Fruit fly (Drosophila melanogaster) whole organism, embryonic: Measurements from ENCODE around the gene Gld2.

Experiments used
- Atf6 ChIP-seq: fragments of 200-800 bp; sonication (Bioruptor generic); IDR thresholded peaks from 2 replicates; pipeline ENCODE4 v1.3.6; 2022; ENCODE audit warnings: missing biosample characterization, missing genetic modification characterization
- CG10209 ChIP-seq: fragments of 200-800 bp; sonication (Bioruptor generic); optimal IDR thresholded peaks from 3 replicates; lab custom pipeline; 2017; ENCODE audit warnings: missing biosample characterization, mild to moderate bottlenecking, missing genetic modification characterization, missing genetic modification reagents
- CG10267 ChIP-seq: fragments of 200-800 bp; sonication (Bioruptor generic); optimal IDR thresholded peaks from 2 replicates; lab custom pipeline; 2018; ENCODE audit warnings: missing biosample characterization, mild to moderate bottlenecking, missing genetic modification characterization, moderate library complexity
- CG12155 ChIP-seq: fragments of 200-800 bp; sonication (Bioruptor generic); optimal IDR thresholded peaks from 3 replicates; lab custom pipeline; 2016; ENCODE audit warnings: missing biosample characterization, missing genetic modification characterization
- CG12219 ChIP-seq: fragments of 200-800 bp; sonication (Bioruptor generic); optimal IDR thresholded peaks from 3 replicates; lab custom pipeline; 2018; ENCODE audit warnings: missing biosample characterization, mild to moderate bottlenecking, missing genetic modification characterization
- CG14050 ChIP-seq: fragments of 200-800 bp; sonication (Bioruptor generic); IDR thresholded peaks from 3 replicates; pipeline ENCODE4 v1.3.6; 2022; ENCODE audit warnings: missing biosample characterization, missing genetic modification characterization
- CG15479 ChIP-seq: fragments of 200-800 bp; sonication (Bioruptor generic); optimal IDR thresholded peaks from 3 replicates; lab custom pipeline; 2019; ENCODE audit warnings: missing biosample characterization, mild to moderate bottlenecking, missing genetic modification characterization, moderate library complexity
- CG17328 ChIP-seq: fragments of 200-800 bp; sonication (Bioruptor generic); IDR thresholded peaks from 2 replicates; pipeline ENCODE4 v1.3.6; 2022; ENCODE audit warnings: missing biosample characterization, missing genetic modification characterization
- CG17359 ChIP-seq: fragments of 200-800 bp; sonication (Bioruptor generic); optimal IDR thresholded peaks from 3 replicates; lab custom pipeline; 2018; ENCODE audit warnings: missing biosample characterization, mild to moderate bottlenecking, missing genetic modification characterization, moderate library complexity
- CG17385 ChIP-seq: fragments of 200-800 bp; sonication (Bioruptor generic); optimal IDR thresholded peaks from 3 replicates; lab custom pipeline; 2018; ENCODE audit warnings: missing biosample characterization, mild to moderate bottlenecking, missing genetic modification characterization
- CG18011 ChIP-seq: fragments of 200-800 bp; sonication (Bioruptor generic); optimal IDR thresholded peaks from 2 replicates; lab custom pipeline; 2017; ENCODE audit warnings: missing biosample characterization, missing genetic modification characterization, mild to moderate bottlenecking, moderate library complexity, missing genotype
- CG2712 ChIP-seq: fragments of 200-800 bp; optimal IDR thresholded peaks from 3 replicates; lab custom pipeline; 2019; ENCODE audit warnings: missing biosample characterization, mild to moderate bottlenecking, missing genetic modification characterization, moderate library complexity
- CG2875 ChIP-seq: fragments of 200-800 bp; sonication (Bioruptor generic); optimal IDR thresholded peaks from 2 replicates; lab custom pipeline; 2017; ENCODE audit warnings: missing biosample characterization, mild to moderate bottlenecking, missing genetic modification characterization, missing genetic modification reagents
- CG31365 ChIP-seq: fragments of 200-800 bp; sonication (Bioruptor generic); optimal IDR thresholded peaks from 2 replicates; lab custom pipeline; 2018; ENCODE audit warnings: missing biosample characterization, mild to moderate bottlenecking, missing genetic modification characterization
- CG32532 ChIP-seq: fragments of 200-800 bp; sonication (Bioruptor generic); IDR thresholded peaks from 2 replicates; pipeline ENCODE4 v1.3.6; 2022; ENCODE audit warnings: missing biosample characterization, missing genetic modification characterization
- CG6175 ChIP-seq: fragments of 200-800 bp; sonication (Bioruptor generic); IDR thresholded peaks from 3 replicates; pipeline ENCODE4 v1.3.6; 2022; ENCODE audit warnings: missing biosample characterization, missing genetic modification characterization
- CG6254 ChIP-seq: fragments of 200-800 bp; sonication (Bioruptor generic); optimal IDR thresholded peaks from 3 replicates; lab custom pipeline; 2017; ENCODE audit warnings: mild to moderate bottlenecking, missing biosample characterization, missing genetic modification reagents, missing genetic modification characterization
- CG7987 ChIP-seq: fragments of 200-800 bp; sonication (Bioruptor generic); optimal IDR thresholded peaks from 2 replicates; lab custom pipeline; 2018; ENCODE audit warnings: missing biosample characterization, mild to moderate bottlenecking, missing genetic modification characterization, moderate library complexity
- CG8924 ChIP-seq: fragments of 200-800 bp; optimal IDR thresholded peaks from 3 replicates; lab custom pipeline; 2019; ENCODE audit warnings: missing biosample characterization, mild to moderate bottlenecking, missing genetic modification characterization, moderate library complexity
- CG8944 ChIP-seq: fragments of 200-800 bp; sonication (Bioruptor generic); optimal IDR thresholded peaks from 3 replicates; lab custom pipeline; 2016; ENCODE audit warnings: missing biosample characterization, missing genetic modification characterization
- CG9727 ChIP-seq: fragments of 200-800 bp; sonication (Bioruptor generic); optimal IDR thresholded peaks from 3 replicates; lab custom pipeline; 2017; ENCODE audit warnings: missing biosample characterization, mild to moderate bottlenecking, missing genetic modification characterization
- CkIIα-i1 ChIP-seq: fragments of 200-800 bp; sonication (Bioruptor generic); IDR thresholded peaks from 2 replicates; pipeline ENCODE4 v1.3.6; 2022; ENCODE audit warnings: missing biosample characterization, missing genetic modification characterization
- Dbx ChIP-seq: fragments of 200-800 bp; sonication (Bioruptor generic); IDR thresholded peaks from 3 replicates; pipeline ENCODE4 v1.3.6; 2022; ENCODE audit warnings: missing biosample characterization, missing genetic modification characterization
- Dfd ChIP-seq, 2 experiments: fragments of >200 bp; optimal IDR thresholded peaks; 2 replicates each; lab custom pipeline; 2017; ENCODE audit warnings: missing biosample characterization in 2 of 2, missing genetic modification characterization in 2 of 2
- E2f2 ChIP-seq: fragments of 200-800 bp; sonication (Bioruptor generic); IDR thresholded peaks from 2 replicates; pipeline ENCODE4 v1.3.6; 2022; ENCODE audit warnings: missing biosample characterization, missing genetic modification characterization
- HHEX ChIP-seq: fragments of 200-800 bp; sonication (Bioruptor generic); optimal IDR thresholded peaks from 3 replicates; lab custom pipeline; 2017; ENCODE audit warnings: missing biosample characterization, mild to moderate bottlenecking, missing genetic modification characterization, missing genetic modification reagents
- HLHmδ ChIP-seq: fragments of 200-800 bp; sonication (Bioruptor generic); optimal IDR thresholded peaks from 2 replicates; lab custom pipeline; 2018; ENCODE audit warnings: missing biosample characterization, mild to moderate bottlenecking, missing genetic modification characterization, moderate library complexity
- Xrp1 ChIP-seq: fragments of 200-800 bp; sonication (Bioruptor generic); IDR thresholded peaks from 2 replicates; pipeline ENCODE4 v1.3.6; 2022; ENCODE audit warnings: missing biosample characterization, missing genetic modification characterization
- al ChIP-seq: fragments of 200-800 bp; sonication (Bioruptor generic); IDR thresholded peaks from 2 replicates; pipeline ENCODE4 v1.3.6; 2022; ENCODE audit warnings: missing biosample characterization, missing genetic modification characterization
- amos ChIP-seq: fragments of 200-800 bp; sonication (Bioruptor generic); IDR thresholded peaks from 2 replicates; pipeline ENCODE4 v1.3.6; 2022; ENCODE audit warnings: missing biosample characterization, missing genetic modification characterization; ENCODE audit not compliant: partially characterized antibody
- aop ChIP-seq: fragments of 200-800 bp; sonication (Bioruptor generic); IDR thresholded peaks from 2 replicates; pipeline ENCODE4 v1.3.6; 2022; ENCODE audit warnings: missing biosample characterization, missing genetic modification characterization
- bbx ChIP-seq: fragments of 200-800 bp; sonication (Bioruptor generic); IDR thresholded peaks from 2 replicates; pipeline ENCODE4 v1.3.6; 2022; ENCODE audit warnings: missing biosample characterization, missing genetic modification characterization; ENCODE audit not compliant: partially characterized antibody
- crc ChIP-seq: fragments of 200-800 bp; sonication (Bioruptor generic); optimal IDR thresholded peaks from 2 replicates; lab custom pipeline; 2016; ENCODE audit warnings: missing biosample characterization, missing genetic modification characterization
- danr ChIP-seq: fragments of 200-800 bp; sonication (Bioruptor generic); IDR thresholded peaks from 2 replicates; pipeline ENCODE4 v1.3.6; 2022; ENCODE audit warnings: missing biosample characterization, missing genetic modification characterization
- dati ChIP-seq: fragments of 200-800 bp; sonication (Bioruptor generic); IDR thresholded peaks from 2 replicates; pipeline ENCODE4 v1.3.6; 2022; ENCODE audit warnings: missing biosample characterization, missing genetic modification characterization
- eyg ChIP-seq: fragments of 200-800 bp; sonication (Bioruptor generic); optimal IDR thresholded peaks from 3 replicates; lab custom pipeline; 2016; ENCODE audit warnings: missing biosample characterization, missing genetic modification characterization
- fru ChIP-seq: fragments of >200 bp; optimal IDR thresholded peaks from 2 replicates; lab custom pipeline; 2017
- grau ChIP-seq: fragments of 200-800 bp; optimal IDR thresholded peaks from 3 replicates; lab custom pipeline; 2019; ENCODE audit warnings: missing biosample characterization, mild to moderate bottlenecking, missing genetic modification characterization, moderate library complexity
- jing ChIP-seq: fragments of 200-800 bp; sonication (Bioruptor generic); optimal IDR thresholded peaks from 2 replicates; lab custom pipeline; 2018; ENCODE audit warnings: missing biosample characterization, mild to moderate bottlenecking, missing genetic modification characterization
- ken ChIP-seq: fragments of 200-800 bp; sonication (Bioruptor generic); IDR thresholded peaks from 3 replicates; pipeline ENCODE4 v1.3.6; 2022; ENCODE audit warnings: missing biosample characterization, missing genetic modification characterization
- lab ChIP-seq: fragments of 200-800 bp; sonication (Bioruptor generic); optimal IDR thresholded peaks from 3 replicates; lab custom pipeline; 2017; ENCODE audit warnings: missing biosample characterization, missing genetic modification characterization, mild to moderate bottlenecking, moderate library complexity, missing genetic modification reagents
- lola ChIP-seq, 3 experiments: fragments of >200 bp in 2 of 3; fragments of 200-800 bp in 1 of 3; sonication (Bioruptor generic) in 1 of 3; optimal IDR thresholded peaks; 2 replicates each; lab custom pipeline; 2017 to 2019; ENCODE audit warnings: missing biosample characterization in 3 of 3, missing genetic modification characterization in 3 of 3, mild to moderate bottlenecking in 1 of 3, moderate library complexity in 1 of 3
- pzg ChIP-seq: fragments of 200-800 bp; sonication (Bioruptor generic); optimal IDR thresholded peaks from 3 replicates; lab custom pipeline; 2018; ENCODE audit warnings: missing biosample characterization, mild to moderate bottlenecking, missing genetic modification characterization, moderate library complexity
- ranshi ChIP-seq: fragments of 200-800 bp; sonication (Bioruptor generic); IDR thresholded peaks from 2 replicates; pipeline ENCODE4 v1.3.6; 2022; ENCODE audit warnings: missing biosample characterization, missing genetic modification characterization
- schlank ChIP-seq: fragments of 200-800 bp; sonication (Bioruptor generic); optimal IDR thresholded peaks from 2 replicates; lab custom pipeline; 2018; ENCODE audit warnings: missing biosample characterization, mild to moderate bottlenecking, missing genetic modification characterization
- sens-2 ChIP-seq: fragments of 200-800 bp; sonication (Bioruptor generic); IDR thresholded peaks from 2 replicates; pipeline ENCODE4 v1.3.6; 2022; ENCODE audit warnings: missing biosample characterization, missing genetic modification characterization
- slou ChIP-seq: fragments of 200-800 bp; sonication (Bioruptor generic); optimal IDR thresholded peaks from 3 replicates; lab custom pipeline; 2016; ENCODE audit warnings: missing biosample characterization, missing genetic modification characterization
- slp2 ChIP-seq: fragments of 200-800 bp; sonication (Bioruptor generic); optimal IDR thresholded peaks from 2 replicates; lab custom pipeline; 2016; ENCODE audit warnings: missing biosample characterization, missing genetic modification characterization
- sqz ChIP-seq: fragments of 200-800 bp; sonication (Bioruptor generic); optimal IDR thresholded peaks from 3 replicates; lab custom pipeline; 2018; ENCODE audit warnings: missing biosample characterization, mild to moderate bottlenecking, missing genetic modification characterization
- trem ChIP-seq: fragments of 200-800 bp; optimal IDR thresholded peaks from 3 replicates; lab custom pipeline; 2019; ENCODE audit warnings: missing biosample characterization, mild to moderate bottlenecking, missing genetic modification characterization, moderate library complexity
- zf30C ChIP-seq: fragments of 200-800 bp; sonication (Bioruptor generic); optimal IDR thresholded peaks from 3 replicates; lab custom pipeline; 2018; ENCODE audit warnings: missing biosample characterization, mild to moderate bottlenecking, missing genetic modification characterization

The Gld2 gene

dm6 chr3R:22220814-22221213 lies 9.2 kb downstream of the Gld2 start (continued):
- peak; percentile 12 for TF ChIP-seq CG8924 (tag; lab: Kevin White, UChicago)
- TF ChIP-seq eyg (GFP tag; lab: Kevin White, UChicago): no peak
- TF ChIP-seq CG14050: peak; percentile 47; the same call in 1 of the 3 replicates
- TF ChIP-seq aop (GFP tag; lab: Robert Waterston, UW): no peak
- no peak for TF ChIP-seq amos
- no peak for TF ChIP-seq trem
- no peak for TF ChIP-seq zf30C (GFP tag; lab: Kevin White, UChicago)
- TF ChIP-seq HHEX (GFP tag; lab: Kevin White, UChicago): no peak
- TF ChIP-seq sens-2 (GFP tag; lab: Robert Waterston, UW): 0 out of 2 replicates have a peak, but pooled peaks have one; percentile 14
- peak; percentile 15 for TF ChIP-seq CG10209 (GFP tag; lab: Kevin White, UChicago)
- peak; percentile 20 for TF ChIP-seq lab (GFP tag; lab: Kevin White, UChicago)
- no peak for TF ChIP-seq slou (GFP tag; lab: Kevin White, UChicago)
- TF ChIP-seq CkIIα-i1 (GFP tag; lab: Robert Waterston, UW): no peak
- no peak for TF ChIP-seq ranshi
- peak; percentile 2 for TF ChIP-seq CG2875 (GFP tag; lab: Kevin White, UChicago)
- TF ChIP-seq CG15479 (GFP tag; lab: Kevin White, UChicago): no peak
- TF ChIP-seq schlank (tag; lab: Kevin White, UChicago): no peak
- TF ChIP-seq CG9727 (GFP tag; lab: Kevin White, UChicago): no peak
- no peak for TF ChIP-seq danr
- no peak for TF ChIP-seq CG7987 (GFP tag; lab: Kevin White, UChicago)
- peak; percentile 33 for TF ChIP-seq CG2712 (tag; lab: Kevin White, UChicago)
- TF ChIP-seq CG6254 (GFP tag; lab: Kevin White, UChicago): peak; percentile 40
- no peak for TF ChIP-seq CG12155 (GFP tag; lab: Kevin White, UChicago)
- no peak for TF ChIP-seq fru (lab: Kevin White, UChicago)
- TF ChIP-seq CG31365 (tag; lab: Kevin White, UChicago): no peak
- TF ChIP-seq sqz: no peak
- TF ChIP-seq E2f2 (GFP tag; lab: Robert Waterston, UW): no peak
- no peak for TF ChIP-seq CG18011 (GFP tag; lab: Kevin White, UChicago)
- TF ChIP-seq ken (GFP tag; lab: Robert Waterston, UW): 0 out of 3 replicates have a peak, but pooled peaks have one; percentile 41
- no peak for TF ChIP-seq CG32532 (GFP tag; lab: Robert Waterston, UW)
- TF ChIP-seq lola (GFP tag; optimal IDR thresholded peaks at IDR 0.05; lab: Kevin White, UChicago): peak in 1 of 3 experiments; percentile 11
- peak; percentile 17; the same call in 1 of the 2 replicates for TF ChIP-seq Xrp1
- no peak for TF ChIP-seq CG8944
- TF ChIP-seq CG17385 (GFP tag; lab: Kevin White, UChicago): peak; percentile 6
- no peak for TF ChIP-seq crc (GFP tag; lab: Kevin White, UChicago)
- TF ChIP-seq CG10267: peak; percentile 5
- no peak for TF ChIP-seq Atf6 (GFP tag; lab: Robert Waterston, UW)
- TF ChIP-seq jing (GFP tag; lab: Kevin White, UChicago): peak; percentile 16
- TF ChIP-seq dati (GFP tag; lab: Robert Waterston, UW): no peak
- no peak for TF ChIP-seq CG12219
- TF ChIP-seq Dbx: no peak
- peak; percentile 71 for TF ChIP-seq CG17359
- no peak for TF ChIP-seq HLHmδ
- no peak for TF ChIP-seq bbx
- TF ChIP-seq CG6175 (GFP tag; lab: Robert Waterston, UW): no peak
- TF ChIP-seq slp2: no peak
- TF ChIP-seq al: no peak
- TF ChIP-seq Dfd (GFP tag; optimal IDR thresholded peaks at IDR 0.05; lab: Kevin White, UChicago): no peak
- peak; percentile 42; the same call in 1 of the 2 replicates for TF ChIP-seq CG17328 (GFP tag; lab: Robert Waterston, UW)
- no peak for TF ChIP-seq pzg
- TF ChIP-seq grau (tag; lab: Kevin White, UChicago): peak; percentile 27
